Fruit fly (Drosophila melanogaster): ENCODE results near the gene CG9698.

CG9698 gene

DNA sequence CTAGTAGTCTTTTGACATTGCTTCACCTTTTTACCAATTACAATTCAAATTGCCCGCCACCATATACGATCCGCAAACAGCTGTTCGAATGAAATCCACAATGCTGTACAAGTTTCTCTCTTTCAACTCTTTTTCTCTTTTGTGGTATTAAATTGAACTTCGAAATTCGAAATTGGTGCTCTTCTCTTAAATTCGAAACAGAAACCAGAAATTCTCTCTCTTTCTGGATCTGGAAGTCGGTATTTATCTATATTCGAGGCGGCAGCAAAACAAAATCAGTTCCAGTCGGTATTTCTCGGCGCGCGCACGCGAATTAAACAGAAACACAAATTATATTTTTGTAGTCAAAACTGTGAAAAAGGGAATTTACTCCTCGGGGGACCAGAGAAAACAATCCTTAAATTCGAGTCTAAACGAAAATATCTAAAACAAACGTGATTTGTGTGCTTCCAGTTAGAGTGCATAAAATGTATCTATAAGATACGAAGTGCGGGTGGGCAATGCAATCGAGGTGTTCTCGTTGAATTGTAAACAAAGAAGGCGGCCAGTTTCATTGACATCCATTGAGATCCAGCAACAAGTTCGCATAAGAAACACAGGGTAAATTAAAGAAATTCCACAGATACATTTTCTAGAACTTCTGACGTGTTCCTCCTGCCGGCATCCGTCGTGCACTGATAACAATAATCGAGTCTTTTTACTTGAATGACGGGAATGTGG, 48.6 kb upstream of the CG9698 start, which contains the start of gene PH4alphaEFB (continued):
- TF ChIP-seq gfzf (GFP tag; optimal IDR thresholded peaks at IDR 0.05): peak; percentile 33
- TF ChIP-seq Poxn (GFP tag; IDR thresholded peaks at IDR 0.05): no peak
- no peak for TF ChIP-seq slou (GFP tag; optimal IDR thresholded peaks at IDR 0.05)
- no peak for TF ChIP-seq NC2β (GFP tag; optimal IDR thresholded peaks at IDR 0.05)
- TF ChIP-seq CG6175 (GFP tag; IDR thresholded peaks at IDR 0.05): no peak
- TF ChIP-seq Chrac-16 (GFP tag; optimal IDR thresholded peaks at IDR 0.05): no peak
- no peak for TF ChIP-seq sr (GFP tag; IDR thresholded peaks at IDR 0.05)
- TF ChIP-seq ab (GFP tag; optimal IDR thresholded peaks at IDR 0.05): no peak
- no peak for TF ChIP-seq CG8290 (GFP tag; optimal IDR thresholded peaks at IDR 0.05)
- no peak for TF ChIP-seq CG8290 (tag; optimal IDR thresholded peaks at IDR 0.05)
- no peak for TF ChIP-seq inv (GFP tag; IDR thresholded peaks at IDR 0.05; ENCODE audit: partially characterized antibody)
- no peak for TF ChIP-seq CG17912 (GFP tag; optimal IDR thresholded peaks at IDR 0.05)
- no peak for TF ChIP-seq CG18599 (GFP tag; optimal IDR thresholded peaks at IDR 0.05)
- TF ChIP-seq Med (GFP tag): peak; percentile 43
- TF ChIP-seq CG4360 (GFP tag; IDR thresholded peaks at IDR 0.05): no peak
- TF ChIP-seq ERR (GFP tag; optimal IDR thresholded peaks at IDR 0.05): no peak
- no peak for TF ChIP-seq CG13123 (GFP tag; optimal IDR thresholded peaks at IDR 0.05)
- no peak for TF ChIP-seq trem (tag; optimal IDR thresholded peaks at IDR 0.05)
- TF ChIP-seq Hr78 (GFP tag; optimal IDR thresholded peaks at IDR 0.05): peak in 1 of 2 experiments; percentile 3
- peak; percentile 57 for TF ChIP-seq sd (tag; optimal IDR thresholded peaks at IDR 0.05)
- no peak for TF ChIP-seq CG4328 (GFP tag; optimal IDR thresholded peaks at IDR 0.05)
- TF ChIP-seq gce (GFP tag; IDR thresholded peaks at IDR 0.05): no peak
- TF ChIP-seq D19B (GFP tag; optimal IDR thresholded peaks at IDR 0.05): no peak
- no peak for TF ChIP-seq CG11093 (GFP tag; IDR thresholded peaks at IDR 0.05)
- no peak for TF ChIP-seq NfI (GFP tag; optimal IDR thresholded peaks at IDR 0.05)
- TF ChIP-seq CG9437 (GFP tag; optimal IDR thresholded peaks at IDR 0.05): no peak
- no peak for TF ChIP-seq dimm (GFP tag; IDR thresholded peaks at IDR 0.05)
- TF ChIP-seq CG11695 (GFP tag; IDR thresholded peaks at IDR 0.05): 0 out of 3 replicates have a peak, but pooled peaks have one; percentile 21
- TF ChIP-seq Eip74EF (GFP tag; optimal IDR thresholded peaks at IDR 0.05): peak in 1 of 2 experiments; percentile 34
- no peak for TF ChIP-seq jigr1 (GFP tag; IDR thresholded peaks at IDR 0.05)
- no peak for TF ChIP-seq Hr51 (GFP tag; optimal IDR thresholded peaks at IDR 0.05)
- peak; percentile 7 for TF ChIP-seq B-H2 (GFP tag; optimal IDR thresholded peaks at IDR 0.05)
- no peak for TF ChIP-seq pho (GFP tag; optimal IDR thresholded peaks at IDR 0.05)
- TF ChIP-seq CG6813 (GFP tag; optimal IDR thresholded peaks at IDR 0.05): no peak
- TF ChIP-seq CG1792 (GFP tag; optimal IDR thresholded peaks at IDR 0.05): no peak
- TF ChIP-seq Lpt (GFP tag; optimal IDR thresholded peaks at IDR 0.05): no peak
- no peak for TF ChIP-seq CG10654 (GFP tag; optimal IDR thresholded peaks at IDR 0.05)
- peak; percentile 29; the same call in 1 of the 2 replicates for TF ChIP-seq onecut (GFP tag; IDR thresholded peaks at IDR 0.05)
- TF ChIP-seq CG10147 (GFP tag; optimal IDR thresholded peaks at IDR 0.05): no peak
- TF ChIP-seq CG43689 (GFP tag; IDR thresholded peaks at IDR 0.05): no peak
- no peak for TF ChIP-seq CG17328 (GFP tag; IDR thresholded peaks at IDR 0.05)
- TF ChIP-seq Fer1 (GFP tag; optimal IDR thresholded peaks at IDR 0.05): peak; percentile 45
- TF ChIP-seq nmo (GFP tag; optimal IDR thresholded peaks at IDR 0.05): no peak
- TF ChIP-seq CG7839 (tag; optimal IDR thresholded peaks at IDR 0.05): peak; percentile 12
- no peak for TF ChIP-seq unpg (GFP tag; optimal IDR thresholded peaks at IDR 0.05)
- TF ChIP-seq tll (GFP tag; optimal IDR thresholded peaks at IDR 0.05): no peak
- TF ChIP-seq crp (GFP tag; optimal IDR thresholded peaks at IDR 0.05): peak; percentile 20 to 84
- TF ChIP-seq sqz (GFP tag; optimal IDR thresholded peaks at IDR 0.05): no peak
- TF ChIP-seq CG34224 (GFP tag; IDR thresholded peaks at IDR 0.05; ENCODE audit: partially characterized antibody): peak; percentile 75

Measured in whole organism, embryonic.